Worm (Caenorhabditis elegans) whole organism, L4 larva: ENCODE results near the gene ctsa-4.1.

Experiments
- F49E8.2 ChIP-seq: sonication (generic microtip); optimal IDR thresholded peaks from 2 replicates; lab custom pipeline; 2016; ENCODE audit warnings: missing compliant biosample characterization, mild to moderate bottlenecking, missing genetic modification characterization, borderline replicate concordance
- R02D3.7 ChIP-seq: fragments of 150-350 bp; sonication (generic microtip); optimal IDR thresholded peaks from 3 replicates; lab custom pipeline; 2014; ENCODE audit warnings: missing biosample characterization, missing genetic modification characterization
- Y105C5A.15 ChIP-seq: fragments of 200-800 bp; sonication (Bioruptor generic); IDR thresholded peaks from 2 replicates; pipeline ENCODE4 v1.3.6; 2022; ENCODE audit warnings: missing genetic modification characterization, missing compliant biosample characterization
- Y75B8A.6 ChIP-seq: fragments of 200-800 bp; sonication (Bioruptor generic); IDR thresholded peaks from 2 replicates; pipeline ENCODE4 v1.3.6; 2022; ENCODE audit warnings: missing genetic modification reagents, missing genetic modification characterization, missing compliant biosample characterization
- ceh-28 ChIP-seq: fragments of 150-350 bp; optimal IDR thresholded peaks from 2 replicates; lab custom pipeline; 2014; ENCODE audit warnings: missing biosample characterization, missing genetic modification reagents, missing genetic modification characterization
- ceh-32 ChIP-seq: sonication (generic microtip); optimal IDR thresholded peaks from 2 replicates; lab custom pipeline; 2016; ENCODE audit warnings: mild to moderate bottlenecking, missing genetic modification characterization, missing compliant biosample characterization; ENCODE audit not compliant: poor library complexity
- ctbp-1 ChIP-seq: fragments of 200-800 bp; sonication (Bioruptor generic); IDR thresholded peaks from 2 replicates; pipeline ENCODE4 v1.3.6; 2022; ENCODE audit warnings: missing genetic modification reagents, missing genetic modification characterization, missing compliant biosample characterization
- daf-16 ChIP-seq, 3 experiments: sonication (generic microtip); optimal IDR thresholded peaks; 2 replicates each; lab custom pipeline; 2016 to 2017; ENCODE audit warnings: missing genetic modification characterization in 3 of 3, missing genetic modification reagents in 3 of 3, mild to moderate bottlenecking in 2 of 3, missing compliant biosample characterization in 2 of 3, missing biosample characterization in 1 of 3, moderate library complexity in 1 of 3
- daf-8 ChIP-seq: fragments of 200-800 bp; sonication (Bioruptor generic); IDR thresholded peaks from 2 replicates; pipeline ENCODE4 v1.3.6; 2022; ENCODE audit warnings: missing genetic modification characterization, missing compliant biosample characterization
- dpl-1 ChIP-seq: fragments of 150-350 bp; optimal IDR thresholded peaks from 2 replicates; lab custom pipeline; 2014; ENCODE audit warnings: missing biosample characterization, missing genetic modification reagents, missing genetic modification characterization
- duxl-1 ChIP-seq: sonication (generic microtip); optimal IDR thresholded peaks from 2 replicates; lab custom pipeline; 2016; ENCODE audit warnings: mild to moderate bottlenecking, missing genetic modification characterization, moderate library complexity, missing compliant biosample characterization; ENCODE audit not compliant: poor library complexity
- fkh-10 ChIP-seq: fragments of 150-350 bp; optimal IDR thresholded peaks from 2 replicates; lab custom pipeline; 2014; ENCODE audit warnings: missing biosample characterization, missing genetic modification reagents, missing genetic modification characterization
- gei-8 ChIP-seq: fragments of 200-800 bp; sonication (Bioruptor generic); optimal IDR thresholded peaks from 2 replicates; lab custom pipeline; 2018; ENCODE audit warnings: mild to moderate bottlenecking, missing genetic modification characterization, missing compliant biosample characterization
- hlh-11 ChIP-seq: fragments of 200-800 bp; sonication (Bioruptor generic); optimal IDR thresholded peaks from 2 replicates; lab custom pipeline; 2018; ENCODE audit warnings: mild to moderate bottlenecking, missing genetic modification characterization, missing compliant biosample characterization
- jun-1 ChIP-seq: fragments of 150-350 bp; optimal IDR thresholded peaks from 2 replicates; lab custom pipeline; 2014; ENCODE audit warnings: missing biosample characterization, missing genetic modification reagents, missing genetic modification characterization
- lin-1 ChIP-seq: fragments of 200-800 bp; sonication (Bioruptor generic); IDR thresholded peaks from 2 replicates; pipeline ENCODE4 v1.3.6; 2022; ENCODE audit warnings: missing genetic modification reagents, missing genetic modification characterization, missing compliant biosample characterization
- lin-13 ChIP-seq: fragments of 150-350 bp; optimal IDR thresholded peaks from 2 replicates; lab custom pipeline; 2014; ENCODE audit warnings: missing biosample characterization, missing genetic modification reagents, missing genetic modification characterization
- lin-38 ChIP-seq: fragments of 200-800 bp; sonication (Bioruptor generic); IDR thresholded peaks from 2 replicates; pipeline ENCODE4 v1.3.6; 2022; ENCODE audit warnings: missing genetic modification reagents, missing genetic modification characterization, missing compliant biosample characterization
- madf-5 ChIP-seq, 2 experiments: fragments of 200-800 bp; sonication (Bioruptor generic); IDR thresholded peaks; 2 replicates each; pipeline ENCODE4 v1.3.6; 2022; ENCODE audit warnings: missing compliant biosample characterization in 2 of 2, missing genetic modification characterization in 2 of 2
- mdl-1 ChIP-seq, 2 experiments: fragments of 150-350 bp in 1 of 2; sonication (generic microtip) in 1 of 2; optimal IDR thresholded peaks; 2 replicates each; lab custom pipeline; 2014 to 2017; ENCODE audit warnings: missing biosample characterization in 2 of 2, missing genetic modification characterization in 2 of 2
- mdt-29 ChIP-seq: fragments of 200-800 bp; sonication (Bioruptor generic); IDR thresholded peaks from 2 replicates; pipeline ENCODE4 v1.3.6; 2022; ENCODE audit warnings: missing genetic modification reagents, missing genetic modification characterization, missing compliant biosample characterization
- mep-1 ChIP-seq: fragments of 150-350 bp; sonication (generic microtip); optimal IDR thresholded peaks from 3 replicates; lab custom pipeline; 2014; ENCODE audit warnings: missing biosample characterization, missing genetic modification characterization
- mxl-2 ChIP-seq: fragments of 200-800 bp; sonication (Bioruptor generic); conservative IDR thresholded peaks from 2 replicates; pipeline ENCODE4 v1.3.6; 2022; ENCODE audit warnings: missing genetic modification reagents, missing genetic modification characterization, missing compliant biosample characterization
- nhr-237 ChIP-seq: sonication (generic microtip); optimal IDR thresholded peaks from 2 replicates; lab custom pipeline; 2017; ENCODE audit warnings: missing biosample characterization, missing genetic modification characterization
- nhr-25 ChIP-seq: sonication (generic microtip); optimal IDR thresholded peaks from 2 replicates; lab custom pipeline; 2017; ENCODE audit warnings: missing genetic modification characterization, mild to moderate bottlenecking, missing compliant biosample characterization, antibody characterized with exemption, moderate library complexity, borderline replicate concordance; ENCODE audit not compliant: insufficient read depth
- nhr-28 ChIP-seq: fragments of 150-350 bp; optimal IDR thresholded peaks from 2 replicates; lab custom pipeline; 2014; ENCODE audit warnings: missing biosample characterization, missing genetic modification characterization
- nhr-41 ChIP-seq: fragments of 200-800 bp; sonication (Bioruptor generic); IDR thresholded peaks from 2 replicates; pipeline ENCODE4 v1.3.6; 2022; ENCODE audit warnings: missing genetic modification reagents, missing genetic modification characterization, missing compliant biosample characterization
- nhr-42 ChIP-seq: fragments of 200-800 bp; sonication (Bioruptor generic); IDR thresholded peaks from 2 replicates; pipeline ENCODE4 v1.3.6; 2022; ENCODE audit warnings: missing genetic modification characterization, missing compliant biosample characterization
- nhr-6 ChIP-seq: fragments of 150-350 bp; optimal IDR thresholded peaks from 2 replicates; lab custom pipeline; 2014; ENCODE audit warnings: missing biosample characterization, missing genetic modification characterization
- nhr-76 ChIP-seq: fragments of 150-350 bp; optimal IDR thresholded peaks from 2 replicates; lab custom pipeline; 2014; ENCODE audit warnings: missing biosample characterization, missing genetic modification characterization
- pqm-1 ChIP-seq: sonication (generic microtip); optimal IDR thresholded peaks from 2 replicates; lab custom pipeline; 2017; ENCODE audit warnings: missing biosample characterization, missing genetic modification characterization
- saeg-2 ChIP-seq: fragments of 200-800 bp; sonication (Bioruptor generic); IDR thresholded peaks from 2 replicates; pipeline ENCODE4 v1.3.6; 2022; ENCODE audit warnings: missing genetic modification reagents, missing genetic modification characterization, missing compliant biosample characterization
- set-16 ChIP-seq: fragments of 200-800 bp; sonication (Bioruptor generic); IDR thresholded peaks from 2 replicates; pipeline ENCODE4 v1.3.6; 2022; ENCODE audit warnings: missing genetic modification reagents, missing genetic modification characterization, missing compliant biosample characterization
- skn-1 ChIP-seq: fragments of 150-350 bp; optimal IDR thresholded peaks from 2 replicates; lab custom pipeline; 2014; ENCODE audit warnings: missing biosample characterization, missing genetic modification characterization
- snpc-1.2 ChIP-seq: fragments of 200-800 bp; sonication (Bioruptor generic); IDR thresholded peaks from 2 replicates; pipeline ENCODE4 v1.3.6; 2022; ENCODE audit warnings: missing genetic modification reagents, missing genetic modification characterization, missing compliant biosample characterization
- spr-3 ChIP-seq: fragments of 200-800 bp; sonication (Bioruptor generic); optimal IDR thresholded peaks from 2 replicates; lab custom pipeline; 2018; ENCODE audit warnings: mild to moderate bottlenecking, missing genetic modification characterization, missing compliant biosample characterization
- zfp-2 ChIP-seq: sonication (generic microtip); optimal IDR thresholded peaks from 2 replicates; lab custom pipeline; 2016; ENCODE audit warnings: mild to moderate bottlenecking, missing genetic modification characterization, missing compliant biosample characterization
- zfp-3 ChIP-seq: fragments of 200-800 bp; sonication (Bioruptor generic); conservative IDR thresholded peaks from 2 replicates; pipeline ENCODE4 v1.3.6; 2022; ENCODE audit warnings: missing genetic modification reagents, missing genetic modification characterization, missing compliant biosample characterization
- ztf-11 ChIP-seq: fragments of 150-350 bp; optimal IDR thresholded peaks from 2 replicates; lab custom pipeline; 2014; ENCODE audit warnings: missing biosample characterization, missing genetic modification characterization

The ctsa-4.1 gene

DNA sequence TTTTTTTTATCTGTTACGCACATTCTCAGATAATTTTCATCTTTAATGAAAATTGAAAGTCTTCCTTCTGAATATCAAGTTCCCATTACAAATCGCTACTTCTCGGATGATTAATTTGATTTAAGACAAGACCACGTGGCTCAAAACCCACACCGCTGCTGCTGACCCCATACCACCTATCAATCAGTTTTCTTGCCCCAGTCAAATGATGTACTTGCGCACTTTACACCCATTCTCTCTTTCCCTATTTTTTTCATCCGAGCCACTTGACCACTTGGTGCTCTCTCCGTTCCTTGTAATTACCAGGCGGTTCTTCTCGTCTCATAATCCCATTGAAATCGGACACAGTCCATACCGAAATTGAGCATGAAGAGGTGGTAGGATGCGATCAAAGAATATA, 27.2 kb downstream of the ctsa-4.1 start:
- no peak for TF ChIP-seq ceh-32 (tag; lab: Kevin White, UChicago)
- TF ChIP-seq fkh-10: no peak
- no peak for TF ChIP-seq lin-13 (GFP tag; lab: Kevin White, UChicago)
- no peak for TF ChIP-seq nhr-76 (tag; lab: Kevin White, UChicago)
- no peak for TF ChIP-seq daf-8 (GFP tag; lab: Robert Waterston, UW)
- no peak for TF ChIP-seq zfp-3
- TF ChIP-seq saeg-2 (GFP tag; lab: Robert Waterston, UW): no peak
- TF ChIP-seq mdt-29 (GFP tag; lab: Robert Waterston, UW): no peak
- TF ChIP-seq nhr-6 (tag; lab: Kevin White, UChicago): no peak

- TF ChIP-seq skn-1 (tag; lab: Kevin White, UChicago): no peak
- TF ChIP-seq lin-1: no peak
- TF ChIP-seq hlh-11 (tag; lab: Kevin White, UChicago): no peak
- TF ChIP-seq nhr-237 (tag; lab: Kevin White, UChicago): no peak
- TF ChIP-seq Y105C5A.15 (GFP tag; lab: Robert Waterston, UW): no peak
These were observed 31.6 kb downstream of the ctsa-4.1 start, which contains the start of gene zig-10 for ce11 chrII:6398406-6398805. zig-10 (plus strand) TSS chrII:6398706.

- no peak for TF ChIP-seq gei-8 (GFP tag; lab: Kevin White, UChicago)
- no peak for TF ChIP-seq ceh-28
- TF ChIP-seq madf-5 (GFP tag; IDR thresholded peaks at IDR 0.05; lab: Robert Waterston, UW): no peak
- no peak for TF ChIP-seq mdl-1 (tag; optimal IDR thresholded peaks at IDR 0.05; lab: Kevin White, UChicago)
- no peak for TF ChIP-seq nhr-28 (tag; lab: Kevin White, UChicago)
- no peak for TF ChIP-seq R02D3.7 (tag; lab: Kevin White, UChicago)
- no peak for TF ChIP-seq Y75B8A.6 (GFP tag; lab: Robert Waterston, UW)
- no peak for TF ChIP-seq nhr-25 (tag; lab: Kevin White, UChicago)
- no peak for TF ChIP-seq duxl-1 (tag; lab: Kevin White, UChicago)
- no peak for TF ChIP-seq ceh-32 (tag; lab: Kevin White, UChicago)
- no peak for TF ChIP-seq nhr-41 (GFP tag; lab: Robert Waterston, UW)
These were observed 34.9 kb downstream of the ctsa-4.1 start, which contains the start of gene btb-2 for ce11 chrII:6401649-6402048. btb-2 (plus strand) TSS chrII:6401949.

ce11 chrII:6403233-6403632, 36.4 kb downstream of the ctsa-4.1 start, which contains the start of gene T25D10.1:
T25D10.1 (plus strand) TSS chrII:6403401.
- TF ChIP-seq mep-1 (tag; lab: Kevin White, UChicago) (peak; percentile 21), daf-16 (GFP tag; optimal IDR thresholded peaks at IDR 0.05; lab: Kevin White, UChicago) (no peak), daf-16 (tag; optimal IDR thresholded peaks at IDR 0.05; lab: Kevin White, UChicago) (peak; percentile 53), dpl-1 (GFP tag; lab: Kevin White, UChicago) (no peak), pqm-1 (tag; lab: Kevin White, UChicago) (peak; percentile 34)

DNA sequence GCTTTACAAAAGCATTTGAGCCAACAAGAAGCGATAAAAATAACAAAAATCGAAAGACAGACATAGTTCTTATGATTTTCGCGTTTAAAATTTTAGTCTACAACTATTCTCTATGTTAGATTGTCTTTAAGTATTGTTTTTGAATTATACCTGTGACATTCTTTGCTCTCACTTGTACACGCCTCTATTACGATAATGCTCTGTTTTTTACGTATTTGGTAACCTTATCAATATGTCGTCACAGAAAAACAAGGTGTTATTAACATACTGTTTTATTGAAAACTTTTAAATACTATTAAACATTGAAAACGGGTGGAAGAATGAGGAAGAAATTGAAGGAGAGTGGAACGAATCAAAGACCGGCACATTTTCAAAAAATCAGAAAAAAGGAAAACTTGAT, 40.5 kb downstream of the ctsa-4.1 start, which contains the start of gene spp-11:
spp-11 (minus strand) TSS at position 101 of the 400 bp plus-strand sequence.
- no peak for TF ChIP-seq daf-16 (GFP tag; optimal IDR thresholded peaks at IDR 0.05; lab: Kevin White, UChicago)
- TF ChIP-seq daf-16 (tag; optimal IDR thresholded peaks at IDR 0.05; lab: Kevin White, UChicago): peak; percentile 43
- TF ChIP-seq set-16 (GFP tag; lab: Robert Waterston, UW): no peak

DNA sequence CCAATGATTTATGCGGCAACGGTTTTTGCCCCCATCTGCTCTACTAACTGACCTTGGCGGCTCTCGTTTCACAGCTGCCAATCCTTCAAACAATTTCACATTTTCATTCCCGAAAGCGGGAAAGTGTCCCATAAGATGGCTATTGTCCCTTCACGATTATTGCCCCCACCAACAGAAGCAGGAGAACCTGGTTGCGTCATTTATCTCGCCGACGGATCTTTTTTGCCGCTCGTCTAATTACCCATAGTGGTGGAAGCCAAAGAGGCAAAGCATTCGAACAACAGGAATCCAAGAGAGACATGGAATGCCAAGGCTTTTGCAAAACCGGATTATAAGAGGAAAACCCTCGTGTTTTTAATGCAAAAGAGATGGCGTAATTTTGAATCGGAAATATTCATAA, 42.3 kb downstream of the ctsa-4.1 start:
- no peak for TF ChIP-seq jun-1
- TF ChIP-seq zfp-3: no peak
- no peak for TF ChIP-seq ztf-11 (tag; lab: Kevin White, UChicago)
- no peak for TF ChIP-seq spr-3 (GFP tag; lab: Kevin White, UChicago)
- TF ChIP-seq snpc-1.2 (GFP tag; lab: Robert Waterston, UW): no peak
- TF ChIP-seq R02D3.7 (tag; lab: Kevin White, UChicago): no peak
- no peak for TF ChIP-seq saeg-2 (GFP tag; lab: Robert Waterston, UW)
- TF ChIP-seq dpl-1 (GFP tag; lab: Kevin White, UChicago): no peak
- TF ChIP-seq mxl-2 (GFP tag; lab: Robert Waterston, UW): no peak
- TF ChIP-seq ctbp-1 (GFP tag; lab: Robert Waterston, UW): no peak
- no peak for TF ChIP-seq nhr-42 (GFP tag; lab: Robert Waterston, UW)
- TF ChIP-seq pqm-1 (tag; lab: Kevin White, UChicago): no peak
- no peak for TF ChIP-seq Y75B8A.6 (GFP tag; lab: Robert Waterston, UW)
- no peak for TF ChIP-seq F49E8.2 (tag; lab: Kevin White, UChicago)
- no peak for TF ChIP-seq lin-38 (GFP tag; lab: Robert Waterston, UW)
- TF ChIP-seq zfp-2 (tag; lab: Kevin White, UChicago): no peak
